Worm (Caenorhabditis elegans): ENCODE data around the gene rpb-12.
"Not testable (repeated sequence)": the region's sequence is repeated elsewhere in the genome, so short reads cannot be mapped to it uniquely, and the experiment has no call there.

The rpb-12 gene

ce11 chrIV:9146819-9147518 lies at the start of gene rpb-12, which contains the start of gene aly-2:
Gene rpb-12 (minus strand): TSS chrIV:9146869.
Gene aly-2 (plus strand): TSS chrIV:9147468.
- TF ChIP-seq lin-15B (tag; optimal IDR thresholded peaks at IDR 0.05), result peak; percentile 89
- peak; percentile 23 for TF ChIP-seq pqm-1 (tag; optimal IDR thresholded peaks at IDR 0.05)
- TF ChIP-seq pha-4 (tag; optimal IDR thresholded peaks at IDR 0.05), result peak; percentile 80
- peak; percentile 21 for TF ChIP-seq snpc-4 (tag; optimal IDR thresholded peaks at IDR 0.05)
- TF ChIP-seq nhr-76 (tag; optimal IDR thresholded peaks at IDR 0.05), result no peak
- no peak for TF ChIP-seq R02D3.7 (tag; optimal IDR thresholded peaks at IDR 0.05)
- TF ChIP-seq hmg-11 (tag; optimal IDR thresholded peaks at IDR 0.05), result peak; percentile 71
- TF ChIP-seq nhr-25 (tag; optimal IDR thresholded peaks at IDR 0.05), result peak; percentile 21
- TF ChIP-seq jun-1 (tag; optimal IDR thresholded peaks at IDR 0.05), result peak; percentile 5
- TF ChIP-seq egl-5 (tag; optimal IDR thresholded peaks at IDR 0.05), result peak; percentile 19
- peak; percentile 37 for TF ChIP-seq elt-2 (tag; optimal IDR thresholded peaks at IDR 0.05)
- TF ChIP-seq ztf-4 (tag; optimal IDR thresholded peaks at IDR 0.05), result no peak
- peak; percentile 62 for TF ChIP-seq lin-39 (tag; optimal IDR thresholded peaks at IDR 0.05)

- TF ChIP-seq lsy-12 (tag; optimal IDR thresholded peaks at IDR 0.05), result peak; percentile 34
- peak; percentile 43 for TF ChIP-seq nhr-25 (tag; optimal IDR thresholded peaks at IDR 0.05)
Measured at ce11 chrIV:9196023-9196636, 49.5 kb upstream of the rpb-12 start.

DNA sequence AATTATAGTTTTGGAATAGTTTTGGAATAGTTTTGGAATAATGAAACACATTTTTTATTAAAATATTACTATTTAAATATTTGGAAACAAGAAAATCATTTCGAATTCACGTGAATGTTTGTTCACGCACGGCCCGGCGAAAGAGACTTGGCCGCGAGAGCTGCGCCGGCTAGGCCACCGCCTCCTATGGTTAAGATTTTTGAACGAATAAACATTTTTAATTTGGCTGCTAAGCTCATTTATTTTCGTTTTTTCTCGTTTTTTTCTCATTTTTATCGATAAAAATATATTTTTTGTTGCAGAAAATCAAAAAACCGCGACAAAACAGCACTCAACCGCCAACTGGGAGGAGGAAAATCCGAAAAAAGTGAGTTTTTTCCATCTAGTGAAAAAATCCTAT lies 47.9 kb upstream of the rpb-12 start, which contains the start of gene C46C2.7:
C46C2.7 (plus strand) TSS at position 301 of the 400 bp plus-strand sequence.
- not testable (repeated sequence) for TF ChIP-seq eor-1, R02D3.7, zag-1 (tag; optimal IDR thresholded peaks at IDR 0.05)

ce11 chrIV:9192522-9192921 lies 45.9 kb upstream of the rpb-12 start, which contains the start of gene C46C2.5:
Gene C46C2.5 (minus strand): TSS chrIV:9192622.
- TF ChIP-seq nfya-1 (tag; optimal IDR thresholded peaks at IDR 0.05; ENCODE audit: insufficient read depth), result no peak
- no peak for TF ChIP-seq hmg-11 (tag; optimal IDR thresholded peaks at IDR 0.05)
- TF ChIP-seq fkh-2 (tag; optimal IDR thresholded peaks at IDR 0.05), result no peak
- no peak for TF ChIP-seq snpc-4 (tag; optimal IDR thresholded peaks at IDR 0.05)
- no peak for TF ChIP-seq nhr-23 (tag; optimal IDR thresholded peaks at IDR 0.05)
- no peak for TF ChIP-seq pha-4 (tag; optimal IDR thresholded peaks at IDR 0.05)
- TF ChIP-seq unc-39 (tag; optimal IDR thresholded peaks at IDR 0.05), result no peak
- no peak for TF ChIP-seq ama-1 (optimal IDR thresholded peaks at IDR 0.05)
- no peak for TF ChIP-seq fos-1 (tag; optimal IDR thresholded peaks at IDR 0.05)
- no peak for TF ChIP-seq egl-5 (tag; optimal IDR thresholded peaks at IDR 0.05)
- TF ChIP-seq ceh-28 (tag; optimal IDR thresholded peaks at IDR 0.05), result no peak
- no peak for TF ChIP-seq ZK546.5 (tag; optimal IDR thresholded peaks at IDR 0.05)
- no peak for TF ChIP-seq tbx-2 (tag; optimal IDR thresholded peaks at IDR 0.05)
- no peak for TF ChIP-seq nhr-43 (tag; optimal IDR thresholded peaks at IDR 0.05; ENCODE audit: poor library complexity, severe bottlenecking)
- no peak for TF ChIP-seq jun-1 (tag; optimal IDR thresholded peaks at IDR 0.05)
- TF ChIP-seq nhr-76 (tag; optimal IDR thresholded peaks at IDR 0.05), result no peak
- TF ChIP-seq nhr-237 (tag; optimal IDR thresholded peaks at IDR 0.05), result no peak

DNA sequence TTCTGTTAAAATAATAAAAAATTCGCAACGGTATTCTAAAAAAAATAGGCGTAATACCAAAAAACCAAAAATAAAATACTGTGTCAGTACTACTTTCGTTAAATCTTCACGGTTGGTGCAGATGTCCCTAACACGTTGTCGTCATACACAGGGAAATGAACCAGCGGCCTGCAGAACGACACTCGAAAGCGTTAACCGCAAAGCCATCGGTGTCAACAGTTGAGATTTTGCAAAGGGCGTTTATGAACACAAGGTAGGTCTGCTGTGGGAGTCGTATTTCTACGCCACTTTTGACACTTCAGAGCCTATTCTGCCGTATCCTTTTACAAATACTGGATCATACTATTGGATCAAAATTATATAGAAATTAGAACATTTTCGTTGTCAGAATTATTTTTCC lies 44.5 kb upstream of the rpb-12 start:
- TF ChIP-seq nhr-43 (tag; optimal IDR thresholded peaks at IDR 0.05; ENCODE audit: poor library complexity, severe bottlenecking), result peak; percentile 59
- peak; percentile 53 for TF ChIP-seq jun-1 (tag; optimal IDR thresholded peaks at IDR 0.05)
- peak; percentile 30 for TF ChIP-seq lin-15B (tag; optimal IDR thresholded peaks at IDR 0.05)
- TF ChIP-seq elt-2 (tag; optimal IDR thresholded peaks at IDR 0.05), result no peak
- TF ChIP-seq pha-4 (tag; optimal IDR thresholded peaks at IDR 0.05), result peak; percentile 78
- TF ChIP-seq ama-1 (optimal IDR thresholded peaks at IDR 0.05), result no peak
- no peak for TF ChIP-seq pqm-1 (tag; optimal IDR thresholded peaks at IDR 0.05)
- peak; percentile 39 for TF ChIP-seq nhr-25 (tag; optimal IDR thresholded peaks at IDR 0.05)
- TF ChIP-seq skn-1 (tag; optimal IDR thresholded peaks at IDR 0.05), result no peak
- no peak for TF ChIP-seq daf-12 (tag; optimal IDR thresholded peaks at IDR 0.05)
- no peak for TF ChIP-seq ceh-9 (tag; optimal IDR thresholded peaks at IDR 0.05)
- no peak for TF ChIP-seq nhr-12 (tag; optimal IDR thresholded peaks at IDR 0.05)
- no peak for TF ChIP-seq ceh-82 (tag; optimal IDR thresholded peaks at IDR 0.05)
- TF ChIP-seq nhr-28 (tag; optimal IDR thresholded peaks at IDR 0.05), result no peak
- peak; percentile 41 for TF ChIP-seq egl-5 (tag; optimal IDR thresholded peaks at IDR 0.05)
- TF ChIP-seq nhr-76 (tag; optimal IDR thresholded peaks at IDR 0.05), result no peak
- peak; percentile 80 for TF ChIP-seq lin-39 (tag; optimal IDR thresholded peaks at IDR 0.05)
- peak; percentile 50 for TF ChIP-seq nhr-23 (tag; optimal IDR thresholded peaks at IDR 0.05)
- no peak for TF ChIP-seq hmg-11 (tag; optimal IDR thresholded peaks at IDR 0.05)
